Fruit fly (Drosophila melanogaster) ovary, adult (tissue): ENCODE data around the gene CG42781.

Source experiments
- CG17801 ChIP-seq: fragments of 200-800 bp; optimal IDR thresholded peaks from 2 replicates; lab custom pipeline; 2019; ENCODE audit warnings: missing biosample characterization, mild to moderate bottlenecking, missing genetic modification characterization, moderate library complexity; ENCODE audit not compliant: partially characterized antibody

Gene CG42781

DNA sequence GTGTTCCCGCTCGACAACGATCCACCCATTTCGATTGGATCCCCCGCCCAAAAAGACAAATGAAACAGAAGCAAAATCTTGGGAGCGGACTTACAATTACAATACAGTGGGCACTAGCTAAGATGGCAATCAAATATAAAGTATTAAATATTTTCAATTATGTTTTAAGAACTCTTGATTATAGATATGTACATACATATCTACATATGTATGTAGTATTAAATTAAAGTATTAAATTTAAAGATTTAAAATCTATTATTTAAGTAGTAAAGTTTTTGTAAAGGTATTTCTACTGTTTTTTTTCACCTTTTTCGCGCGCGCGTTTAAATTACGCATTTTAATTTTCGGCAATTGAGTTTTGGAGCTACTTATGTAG lies 48.0 kb downstream of the CG42781 start:
- TF ChIP-seq CG17801 (GFP tag; lab: Kevin White, UChicago) = peak; percentile 83

DNA sequence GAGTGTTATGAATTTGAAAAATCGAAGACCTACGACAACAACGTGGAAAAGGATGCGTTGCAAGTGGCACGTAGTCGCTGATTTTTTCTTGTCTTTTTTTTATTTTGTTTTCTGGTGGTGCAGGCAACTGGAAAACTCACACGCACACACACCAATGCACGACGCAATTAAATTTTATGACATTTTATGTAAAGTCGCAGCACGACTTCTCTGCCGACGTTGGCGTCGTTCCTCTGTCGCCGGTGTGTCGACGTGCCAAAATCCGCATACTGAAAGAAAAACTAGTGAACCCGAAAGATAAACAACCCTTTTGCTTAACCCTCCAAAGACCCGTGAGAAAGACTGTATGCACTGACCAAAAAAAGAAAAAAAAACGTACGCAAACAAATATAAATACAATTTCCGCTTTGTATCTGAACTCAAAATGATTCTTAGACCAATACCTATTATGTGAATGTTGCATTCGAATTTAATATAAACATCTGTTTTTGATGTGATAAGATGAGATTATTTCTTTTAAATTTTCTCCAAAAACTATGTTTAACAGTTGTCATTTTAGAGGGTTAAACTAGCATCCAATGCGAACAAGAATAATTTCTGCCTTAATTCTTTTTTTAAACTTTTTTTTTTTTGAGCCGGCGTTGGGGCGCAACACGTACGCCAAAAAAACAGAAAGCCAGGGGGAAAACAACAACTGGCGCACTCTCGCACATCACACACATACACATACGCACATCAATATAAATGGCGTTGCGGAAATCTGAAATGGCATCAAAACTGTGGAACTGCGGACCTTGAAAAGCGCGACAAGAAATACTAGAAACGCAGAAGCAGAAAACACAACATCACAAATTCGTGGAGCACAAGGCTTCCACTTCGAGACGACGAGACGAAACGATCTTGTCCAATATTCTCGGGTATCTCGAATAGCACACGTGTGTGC lies 48.7 kb downstream of the CG42781 start:
- TF ChIP-seq CG17801 (GFP tag; lab: Kevin White, UChicago) = peak; percentile 32

DNA sequence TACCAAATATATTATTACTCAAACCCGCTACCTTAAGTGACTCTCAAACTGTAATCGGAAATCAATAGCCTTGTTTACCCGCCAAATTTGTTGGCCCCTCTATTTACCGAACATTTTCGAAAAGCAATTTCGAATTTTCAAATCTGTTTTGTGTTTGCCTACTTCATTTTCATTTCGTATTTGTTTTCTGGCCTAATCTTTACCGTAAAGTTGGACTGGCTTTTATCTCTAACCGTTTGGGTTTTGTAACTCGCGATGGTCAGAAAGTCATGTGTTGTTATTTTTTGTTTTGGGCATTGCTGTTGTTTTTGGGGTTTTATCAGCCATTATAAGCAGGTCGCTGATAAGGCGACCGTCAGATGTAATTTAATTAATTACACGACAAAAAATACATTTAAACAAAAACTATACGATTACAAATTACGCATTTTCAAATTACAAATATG lies 49.5 kb downstream of the CG42781 start:
- TF ChIP-seq CG17801 (GFP tag; lab: Kevin White, UChicago) = no peak
